Fruit fly (Drosophila melanogaster) whole organism, embryonic: ENCODE data around the gene Vm32E.

Experiments used
- CG11723 ChIP-seq: fragments of 200-800 bp; sonication (Bioruptor generic); optimal IDR thresholded peaks from 2 replicates; lab custom pipeline; 2017; ENCODE audit warnings: missing biosample characterization, mild to moderate bottlenecking, missing genetic modification characterization
- CG4328 ChIP-seq: fragments of 200-800 bp; sonication (Bioruptor generic); optimal IDR thresholded peaks from 3 replicates; lab custom pipeline; 2017; ENCODE audit warnings: missing biosample characterization, missing genetic modification reagents, missing genetic modification characterization
- HLHmδ ChIP-seq: fragments of 200-800 bp; sonication (Bioruptor generic); optimal IDR thresholded peaks from 2 replicates; lab custom pipeline; 2018; ENCODE audit warnings: missing biosample characterization, mild to moderate bottlenecking, missing genetic modification characterization, moderate library complexity
- NC2α ChIP-seq: fragments of 200-800 bp; sonication (Bioruptor generic); optimal IDR thresholded peaks from 2 replicates; lab custom pipeline; 2016; ENCODE audit warnings: missing biosample characterization, missing genetic modification characterization
- ap ChIP-seq: fragments of 200-800 bp; sonication (Bioruptor generic); IDR thresholded peaks from 2 replicates; pipeline ENCODE4 v1.3.6; 2022; ENCODE audit warnings: missing biosample characterization, missing genetic modification characterization
- nom ChIP-seq: fragments of 200-800 bp; sonication (Bioruptor generic); optimal IDR thresholded peaks from 2 replicates; lab custom pipeline; 2017; ENCODE audit warnings: missing biosample characterization, missing genetic modification characterization, mild to moderate bottlenecking, moderate library complexity, missing genetic modification reagents

dm6 chr2L:11182610-11183243 lies 11.3 kb upstream of the Vm32E start:
- no peak for TF ChIP-seq NC2α (GFP tag; lab: Kevin White, UChicago)
- no peak for TF ChIP-seq CG11723
- TF ChIP-seq CG4328 (GFP tag; lab: Kevin White, UChicago) = no peak
- no peak for TF ChIP-seq nom
- no peak for TF ChIP-seq ap
- no peak for TF ChIP-seq HLHmδ (GFP tag; lab: Kevin White, UChicago)
